Fruit fly (Drosophila melanogaster) whole organism, embryonic: Measurements from ENCODE around the gene rumi.

ENCODE experiments used
- Aef1 ChIP-seq: fragments of 200-800 bp; sonication (Bioruptor generic); IDR thresholded peaks from 3 replicates; pipeline ENCODE4 v1.3.6; 2022; ENCODE audit warnings: missing biosample characterization, missing genetic modification characterization
- Antp ChIP-seq: fragments of 200-800 bp; sonication (Bioruptor generic); optimal IDR thresholded peaks from 3 replicates; lab custom pipeline; 2016; ENCODE audit warnings: missing biosample characterization, missing genetic modification characterization
- B-H1 ChIP-seq: fragments of 200-800 bp; sonication (Bioruptor generic); IDR thresholded peaks from 3 replicates; pipeline ENCODE4 v1.3.6; 2022; ENCODE audit warnings: missing biosample characterization, missing genetic modification characterization
- Bteb2 ChIP-seq: fragments of 200-800 bp; sonication (Bioruptor generic); optimal IDR thresholded peaks from 2 replicates; lab custom pipeline; 2016; ENCODE audit warnings: missing biosample characterization, missing genetic modification characterization
- CG10267 ChIP-seq: fragments of 200-800 bp; sonication (Bioruptor generic); optimal IDR thresholded peaks from 2 replicates; lab custom pipeline; 2018; ENCODE audit warnings: missing biosample characterization, mild to moderate bottlenecking, missing genetic modification characterization, moderate library complexity
- CG10654 ChIP-seq: fragments of 200-800 bp; sonication (Bioruptor generic); optimal IDR thresholded peaks from 2 replicates; lab custom pipeline; 2016; ENCODE audit warnings: missing biosample characterization, missing genetic modification characterization
- CG1792 ChIP-seq: fragments of 200-800 bp; sonication (Bioruptor generic); optimal IDR thresholded peaks from 2 replicates; lab custom pipeline; 2016; ENCODE audit warnings: missing biosample characterization, missing genetic modification characterization
- CG18619 ChIP-seq: fragments of 200-800 bp; sonication (Bioruptor generic); optimal IDR thresholded peaks from 3 replicates; lab custom pipeline; 2017; ENCODE audit warnings: missing biosample characterization, mild to moderate bottlenecking, missing genetic modification characterization
- CG2889 ChIP-seq: fragments of 200-800 bp; sonication (Bioruptor generic); IDR thresholded peaks from 3 replicates; pipeline ENCODE4 v1.3.6; 2022; ENCODE audit warnings: missing biosample characterization, missing genetic modification characterization
- CG30403 ChIP-seq: fragments of 200-800 bp; sonication (Bioruptor generic); optimal IDR thresholded peaks from 3 replicates; lab custom pipeline; 2016; ENCODE audit warnings: missing biosample characterization, missing genetic modification characterization
- CG33557 ChIP-seq: fragments of 200-800 bp; sonication (Bioruptor generic); optimal IDR thresholded peaks from 2 replicates; lab custom pipeline; 2019; ENCODE audit warnings: missing biosample characterization, mild to moderate bottlenecking, missing genetic modification characterization, moderate library complexity
- CG34224 ChIP-seq: fragments of 200-800 bp; sonication (Bioruptor generic); IDR thresholded peaks from 3 replicates; pipeline ENCODE4 v1.3.6; 2022; ENCODE audit warnings: missing biosample characterization, missing genetic modification characterization; ENCODE audit not compliant: partially characterized antibody
- CG42726 ChIP-seq: fragments of 200-800 bp; sonication (Bioruptor generic); IDR thresholded peaks from 2 replicates; pipeline ENCODE4 v1.3.6; 2022; ENCODE audit warnings: missing biosample characterization, missing genetic modification characterization; ENCODE audit not compliant: partially characterized antibody
- CG4328 ChIP-seq: fragments of 200-800 bp; sonication (Bioruptor generic); optimal IDR thresholded peaks from 3 replicates; lab custom pipeline; 2017; ENCODE audit warnings: missing biosample characterization, missing genetic modification reagents, missing genetic modification characterization
- CG4404 ChIP-seq: fragments of 200-800 bp; sonication (Bioruptor generic); IDR thresholded peaks from 2 replicates; pipeline ENCODE4 v1.3.6; 2022; ENCODE audit warnings: missing biosample characterization, missing genetic modification characterization
- CG6175 ChIP-seq: fragments of 200-800 bp; sonication (Bioruptor generic); IDR thresholded peaks from 3 replicates; pipeline ENCODE4 v1.3.6; 2022; ENCODE audit warnings: missing biosample characterization, missing genetic modification characterization
- CG6813 ChIP-seq: fragments of 200-800 bp; sonication (Bioruptor generic); optimal IDR thresholded peaks from 2 replicates; lab custom pipeline; 2017; ENCODE audit warnings: missing biosample characterization, missing genetic modification characterization, mild to moderate bottlenecking, moderate library complexity, missing genetic modification reagents
- CG7839 ChIP-seq: fragments of 200-800 bp; sonication (Bioruptor generic); optimal IDR thresholded peaks from 3 replicates; lab custom pipeline; 2018; ENCODE audit warnings: missing biosample characterization, mild to moderate bottlenecking, missing genetic modification characterization, moderate library complexity
- CG9609 ChIP-seq: fragments of 200-800 bp; sonication (Bioruptor generic); optimal IDR thresholded peaks from 3 replicates; lab custom pipeline; 2016; ENCODE audit warnings: missing biosample characterization, missing genetic modification characterization
- CkIIα-i1 ChIP-seq: fragments of 200-800 bp; sonication (Bioruptor generic); IDR thresholded peaks from 2 replicates; pipeline ENCODE4 v1.3.6; 2022; ENCODE audit warnings: missing biosample characterization, missing genetic modification characterization
- CoRest ChIP-seq: fragments of 200-800 bp; sonication (Bioruptor generic); optimal IDR thresholded peaks from 3 replicates; lab custom pipeline; 2018; ENCODE audit warnings: missing biosample characterization, mild to moderate bottlenecking, missing genetic modification characterization, moderate library complexity
- Dbx ChIP-seq: fragments of 200-800 bp; sonication (Bioruptor generic); IDR thresholded peaks from 3 replicates; pipeline ENCODE4 v1.3.6; 2022; ENCODE audit warnings: missing biosample characterization, missing genetic modification characterization
- Fer2 ChIP-seq: fragments of 200-800 bp; sonication (Bioruptor generic); optimal IDR thresholded peaks from 2 replicates; lab custom pipeline; 2018; ENCODE audit warnings: missing biosample characterization, mild to moderate bottlenecking, missing genetic modification characterization, moderate library complexity
- Gug ChIP-seq: fragments of 200-800 bp; sonication (Bioruptor generic); IDR thresholded peaks from 4 replicates; pipeline ENCODE4 v1.3.6; 2022; ENCODE audit warnings: missing biosample characterization, missing genetic modification characterization
- HLH3B ChIP-seq: fragments of 200-800 bp; sonication (Bioruptor generic); IDR thresholded peaks from 2 replicates; pipeline ENCODE4 v1.3.6; 2022; ENCODE audit warnings: missing biosample characterization, missing genetic modification characterization
- Hmx ChIP-seq: fragments of 200-800 bp; sonication (Bioruptor generic); optimal IDR thresholded peaks from 2 replicates; lab custom pipeline; 2016; ENCODE audit warnings: missing biosample characterization, missing genetic modification characterization
- Kr ChIP-seq: fragments of 200-800 bp; sonication (Bioruptor generic); optimal IDR thresholded peaks from 2 replicates; lab custom pipeline; 2017; ENCODE audit warnings: missing biosample characterization, mild to moderate bottlenecking, missing genetic modification characterization
- MESR4 ChIP-seq: fragments of 200-800 bp; sonication (Bioruptor generic); optimal IDR thresholded peaks from 2 replicates; lab custom pipeline; 2018; ENCODE audit warnings: missing biosample characterization, mild to moderate bottlenecking, missing genetic modification characterization, moderate library complexity
- Mrtf ChIP-seq: fragments of 200-800 bp; sonication (Bioruptor generic); IDR thresholded peaks from 3 replicates; pipeline ENCODE4 v1.3.6; 2022; ENCODE audit warnings: missing biosample characterization, missing genetic modification characterization
- Nf-YC ChIP-seq: fragments of 200-800 bp; optimal IDR thresholded peaks from 3 replicates; lab custom pipeline; 2019; ENCODE audit warnings: missing biosample characterization, mild to moderate bottlenecking, missing genetic modification characterization, moderate library complexity
- NfI ChIP-seq: fragments of 200-800 bp; sonication (Bioruptor generic); optimal IDR thresholded peaks from 3 replicates; lab custom pipeline; 2018; ENCODE audit warnings: missing biosample characterization, mild to moderate bottlenecking, missing genetic modification characterization, moderate library complexity
- Oaz ChIP-seq: fragments of 200-800 bp; sonication (Bioruptor generic); IDR thresholded peaks from 2 replicates; pipeline ENCODE4 v1.3.6; 2022; ENCODE audit warnings: missing biosample characterization, missing genetic modification characterization
- Sin3A ChIP-seq: fragments of >200 bp; optimal IDR thresholded peaks from 2 replicates; lab custom pipeline; 2018
- ara ChIP-seq: fragments of 200-800 bp; sonication (Bioruptor generic); IDR thresholded peaks from 2 replicates; pipeline ENCODE4 v1.3.6; 2022; ENCODE audit warnings: missing biosample characterization, missing genetic modification characterization
- az2 ChIP-seq: fragments of 200-800 bp; sonication (Bioruptor generic); optimal IDR thresholded peaks from 3 replicates; lab custom pipeline; 2016; ENCODE audit warnings: missing biosample characterization, missing genetic modification characterization
- eve ChIP-seq, 2 experiments: fragments of >200 bp; optimal IDR thresholded peaks; 2 replicates each; lab custom pipeline; 2017; ENCODE audit warnings: missing biosample characterization in 2 of 2, missing genetic modification characterization in 2 of 2
- exex ChIP-seq: fragments of 200-800 bp; sonication (Bioruptor generic); optimal IDR thresholded peaks from 4 replicates; lab custom pipeline; 2018; ENCODE audit warnings: missing biosample characterization, mild to moderate bottlenecking, missing genetic modification characterization, moderate library complexity
- fd3F ChIP-seq: fragments of 200-800 bp; sonication (Bioruptor generic); optimal IDR thresholded peaks from 2 replicates; lab custom pipeline; 2018; ENCODE audit warnings: missing biosample characterization, mild to moderate bottlenecking, missing genetic modification characterization, moderate library complexity
- gsb ChIP-seq: fragments of 200-800 bp; sonication (Bioruptor generic); IDR thresholded peaks from 2 replicates; pipeline ENCODE4 v1.3.6; 2022; ENCODE audit warnings: missing biosample characterization, missing genetic modification characterization
- gt ChIP-seq: fragments of 200-800 bp; sonication (Bioruptor generic); IDR thresholded peaks from 2 replicates; pipeline ENCODE4 v1.3.6; 2022; ENCODE audit warnings: missing biosample characterization, missing genetic modification characterization
- knrl ChIP-seq: fragments of 200-800 bp; sonication (Bioruptor generic); IDR thresholded peaks from 3 replicates; pipeline ENCODE4 v1.3.6; 2022; ENCODE audit warnings: missing biosample characterization, missing genetic modification characterization; ENCODE audit not compliant: partially characterized antibody
- lab ChIP-seq: fragments of 200-800 bp; sonication (Bioruptor generic); optimal IDR thresholded peaks from 3 replicates; lab custom pipeline; 2017; ENCODE audit warnings: missing biosample characterization, missing genetic modification characterization, mild to moderate bottlenecking, moderate library complexity, missing genetic modification reagents
- org-1 ChIP-seq: fragments of 200-800 bp; sonication (Bioruptor generic); optimal IDR thresholded peaks from 2 replicates; lab custom pipeline; 2017; ENCODE audit warnings: missing biosample characterization, missing genetic modification characterization
- pita ChIP-seq: fragments of 200-800 bp; sonication (Bioruptor generic); optimal IDR thresholded peaks from 2 replicates; lab custom pipeline; 2017; ENCODE audit warnings: missing biosample characterization, mild to moderate bottlenecking, missing genetic modification characterization
- rib ChIP-seq: fragments of 200-800 bp; sonication (Bioruptor generic); IDR thresholded peaks from 2 replicates; pipeline ENCODE4 v1.3.6; 2022; ENCODE audit warnings: missing biosample characterization, missing genetic modification characterization
- row ChIP-seq: fragments of 200-800 bp; sonication (Bioruptor generic); IDR thresholded peaks from 3 replicates; pipeline ENCODE4 v1.3.6; 2022; ENCODE audit warnings: missing biosample characterization, missing genetic modification characterization
- seq ChIP-seq: fragments of 200-800 bp; sonication (Bioruptor generic); IDR thresholded peaks from 2 replicates; pipeline ENCODE4 v1.3.6; 2022; ENCODE audit warnings: missing biosample characterization, missing genetic modification characterization
- slbo ChIP-seq: fragments of 200-800 bp; sonication (Bioruptor generic); IDR thresholded peaks from 2 replicates; pipeline ENCODE4 v1.3.6; 2022; ENCODE audit warnings: missing biosample characterization, missing genetic modification characterization
- stc ChIP-seq: fragments of 200-800 bp; sonication (Bioruptor generic); IDR thresholded peaks from 2 replicates; pipeline ENCODE4 v1.3.6; 2022; ENCODE audit warnings: missing biosample characterization, missing genetic modification characterization
- wdn ChIP-seq: fragments of 200-800 bp; sonication (Bioruptor generic); IDR thresholded peaks from 2 replicates; pipeline ENCODE4 v1.3.6; 2022; ENCODE audit warnings: missing biosample characterization, missing genetic modification characterization
- yki ChIP-seq: fragments of >200 bp; optimal IDR thresholded peaks from 3 replicates; lab custom pipeline; 2018
- zf30C ChIP-seq: fragments of 200-800 bp; sonication (Bioruptor generic); optimal IDR thresholded peaks from 3 replicates; lab custom pipeline; 2018; ENCODE audit warnings: missing biosample characterization, mild to moderate bottlenecking, missing genetic modification characterization

The rumi gene

dm6 chr3R:22750534-22750947 is at the start of gene rumi, which contains the start of the genes CG7029 and Usp12-46 (continued):
- peak; percentile 83 for TF ChIP-seq CG18619 (GFP tag; lab: Kevin White, UChicago)
- no peak for TF ChIP-seq pita
- TF ChIP-seq rib: 0 out of 2 replicates have a peak, but pooled peaks have one; percentile 20
- no peak for TF ChIP-seq CkIIα-i1
- peak; percentile 16; the same call in 1 of the 2 replicates for TF ChIP-seq gt (GFP tag; lab: Robert Waterston, UW)
- peak; percentile 79 for TF ChIP-seq ara (GFP tag; lab: Robert Waterston, UW)
- TF ChIP-seq CG34224: peak; percentile 81
- peak; percentile 84 for TF ChIP-seq CG33557 (GFP tag; lab: Kevin White, UChicago)
- no peak for TF ChIP-seq eve (GFP tag; optimal IDR thresholded peaks at IDR 0.05; lab: Kevin White, UChicago)
- TF ChIP-seq Kr: no peak
- TF ChIP-seq knrl (GFP tag; lab: Robert Waterston, UW): peak; percentile 78
- no peak for TF ChIP-seq MESR4 (GFP tag; lab: Kevin White, UChicago)
- TF ChIP-seq zf30C (GFP tag; lab: Kevin White, UChicago): no peak
- peak; percentile 66 for TF ChIP-seq Fer2 (tag; lab: Kevin White, UChicago)
- peak; percentile 87 for TF ChIP-seq CG9609 (GFP tag; lab: Kevin White, UChicago)
- TF ChIP-seq wdn (GFP tag; lab: Robert Waterston, UW): peak; percentile 71
- TF ChIP-seq gsb (GFP tag; lab: Robert Waterston, UW): peak; percentile 46; the same call in 1 of the 2 replicates
- peak; percentile 77 for TF ChIP-seq Oaz (GFP tag; lab: Robert Waterston, UW)
- TF ChIP-seq Hmx (GFP tag; lab: Kevin White, UChicago): peak; percentile 72
- peak; percentile 81 for TF ChIP-seq NfI (GFP tag; lab: Kevin White, UChicago)
- peak; percentile 91 for TF ChIP-seq CG30403 (GFP tag; lab: Kevin White, UChicago)
- TF ChIP-seq CoRest (tag; lab: Kevin White, UChicago): peak; percentile 87
- TF ChIP-seq Dbx (GFP tag; lab: Robert Waterston, UW): peak; percentile 87
- TF ChIP-seq seq: 0 out of 2 replicates have a peak, but pooled peaks have one; percentile 55
- peak; percentile 69 for TF ChIP-seq Mrtf
- peak; percentile 93 for TF ChIP-seq slbo (GFP tag; lab: Robert Waterston, UW)
- peak; percentile 84 for TF ChIP-seq Aef1 (GFP tag; lab: Robert Waterston, UW)
- peak; percentile 97 for TF ChIP-seq row (GFP tag; lab: Robert Waterston, UW)
- peak; percentile 78 for TF ChIP-seq stc (GFP tag; lab: Robert Waterston, UW)
- peak; percentile 52; the same call in 2 of the 3 replicates for TF ChIP-seq CG6175 (GFP tag; lab: Robert Waterston, UW)
- TF ChIP-seq B-H1 (GFP tag; lab: Robert Waterston, UW): peak; percentile 72
- peak; percentile 77; the same call in 3 of the 4 replicates for TF ChIP-seq Gug
- peak; percentile 44; the same call in 1 of the 2 replicates for TF ChIP-seq CG42726 (GFP tag; lab: Robert Waterston, UW)
- TF ChIP-seq CG2889 (GFP tag; lab: Robert Waterston, UW): peak; percentile 79
- TF ChIP-seq Bteb2: peak; percentile 90
- TF ChIP-seq Nf-YC (tag; lab: Kevin White, UChicago): peak; percentile 74
- TF ChIP-seq HLH3B (GFP tag; lab: Robert Waterston, UW): peak; percentile 81
- TF ChIP-seq Sin3A (lab: Kevin White, UChicago): peak; percentile 87
- peak; percentile 79 for TF ChIP-seq fd3F (GFP tag; lab: Kevin White, UChicago)
- peak; percentile 66 for TF ChIP-seq org-1 (GFP tag; lab: Kevin White, UChicago)
- peak; percentile 57 for TF ChIP-seq CG1792
- TF ChIP-seq CG4404 (GFP tag; lab: Robert Waterston, UW): peak; percentile 72
- no peak for TF ChIP-seq exex (tag; lab: Kevin White, UChicago)
- peak; percentile 51 for TF ChIP-seq CG6813 (GFP tag; lab: Kevin White, UChicago)
- peak; percentile 87 for TF ChIP-seq CG10654 (GFP tag; lab: Kevin White, UChicago)
- TF ChIP-seq az2 (GFP tag; lab: Kevin White, UChicago): peak; percentile 89
- TF ChIP-seq CG7839 (tag; lab: Kevin White, UChicago): peak; percentile 85
- TF ChIP-seq CG10267: peak; percentile 80
- TF ChIP-seq lab (GFP tag; lab: Kevin White, UChicago): peak; percentile 90
- peak; percentile 93 for TF ChIP-seq Antp
- peak; percentile 76 for TF ChIP-seq CG4328 (GFP tag; lab: Kevin White, UChicago)
- no peak for TF ChIP-seq yki (lab: Kevin White, UChicago)
